Worm (Caenorhabditis elegans) whole organism, L1 larva: ENCODE data around the gene Y54G11A.7.

Source experiments
- alr-1 ChIP-seq: fragments of 200-800 bp; sonication (Bioruptor generic); optimal IDR thresholded peaks from 2 replicates; lab custom pipeline; 2018; ENCODE audit warnings: borderline replicate concordance, mild to moderate bottlenecking, missing genetic modification characterization, missing compliant biosample characterization
- aly-2 ChIP-seq: fragments of 150-350 bp; optimal IDR thresholded peaks from 2 replicates; lab custom pipeline; 2014; ENCODE audit warnings: missing biosample characterization, missing genetic modification characterization
- fkh-10 ChIP-seq: sonication (generic microtip); optimal IDR thresholded peaks from 2 replicates; lab custom pipeline; 2017; ENCODE audit warnings: missing biosample characterization, missing genetic modification reagents, missing genetic modification characterization
- lin-13 ChIP-seq: fragments of 150-350 bp; optimal IDR thresholded peaks from 2 replicates; lab custom pipeline; 2014; ENCODE audit warnings: missing biosample characterization, missing genetic modification reagents, missing genetic modification characterization
- lin-15B ChIP-seq: fragments of 150-350 bp; sonication (generic microtip); optimal IDR thresholded peaks from 3 replicates; lab custom pipeline; 2014; ENCODE audit warnings: missing biosample characterization, missing genetic modification characterization
- mep-1 ChIP-seq: fragments of 150-350 bp; optimal IDR thresholded peaks from 2 replicates; lab custom pipeline; 2014; ENCODE audit warnings: missing biosample characterization, missing genetic modification characterization
- nhr-237 ChIP-seq: fragments of 150-350 bp; optimal IDR thresholded peaks from 2 replicates; lab custom pipeline; 2014; ENCODE audit warnings: missing biosample characterization, missing genetic modification characterization
- nhr-77 ChIP-seq: fragments of 150-350 bp; optimal IDR thresholded peaks from 2 replicates; lab custom pipeline; 2014; ENCODE audit warnings: missing biosample characterization, missing genetic modification characterization
- snu-23 ChIP-seq: sonication (generic microtip); optimal IDR thresholded peaks from 2 replicates; lab custom pipeline; 2016; ENCODE audit warnings: missing genetic modification characterization, missing compliant biosample characterization
- ztf-11 ChIP-seq, 2 experiments: sonication (generic microtip); optimal IDR thresholded peaks; 2 replicates each; lab custom pipeline; 2016 to 2017; ENCODE audit warnings: missing genetic modification characterization in 2 of 2, missing biosample characterization in 1 of 2, missing compliant biosample characterization in 1 of 2

DNA sequence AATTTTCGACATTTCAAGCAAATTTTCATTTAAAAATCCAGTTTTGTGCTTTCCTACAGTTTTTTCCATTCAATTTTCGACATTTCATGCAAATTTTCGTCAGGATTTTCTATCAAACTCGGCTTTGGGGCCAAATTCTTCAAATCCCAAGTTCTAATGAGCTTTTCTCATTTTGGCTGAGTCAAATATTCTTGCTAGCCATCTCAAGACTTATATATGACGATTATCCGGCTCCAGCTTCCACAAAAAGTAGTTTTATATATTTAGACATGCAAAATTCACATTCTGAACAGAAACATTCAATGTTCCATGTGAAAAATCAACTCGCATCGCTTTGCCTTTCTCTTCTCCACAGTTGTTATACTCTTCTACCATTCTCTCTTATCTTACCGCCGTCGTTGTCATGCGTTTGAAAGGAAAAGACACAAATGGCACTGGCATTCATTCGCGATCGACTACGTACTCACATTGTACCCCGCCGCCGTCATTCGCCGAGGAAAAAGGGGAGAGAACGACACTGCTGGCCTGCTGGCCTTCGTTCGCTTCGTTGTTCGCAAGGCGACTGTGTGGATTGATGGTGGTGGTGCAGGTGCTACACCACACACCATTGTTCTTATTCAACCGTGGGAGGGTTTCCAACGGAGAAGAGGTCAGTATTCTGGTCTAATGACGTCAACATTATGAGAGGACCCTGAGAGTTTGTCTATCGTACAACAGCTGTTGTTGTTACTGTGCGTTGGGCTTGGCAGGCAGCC is 49.2 kb upstream of the Y54G11A.7 start:
- TF ChIP-seq lin-13 (no peak), lin-15B (tag; lab: Kevin White, UChicago) (no peak), fkh-10 (no peak), mep-1 (tag; lab: Kevin White, UChicago) (peak; percentile 54), alr-1 (tag; lab: Kevin White, UChicago) (no peak), ztf-11 (tag; optimal IDR thresholded peaks at IDR 0.05; lab: Kevin White, UChicago) (peak in 1 of 2 experiments; percentile 51), nhr-237 (tag; lab: Kevin White, UChicago) (no peak), nhr-77 (tag; lab: Kevin White, UChicago) (no peak), aly-2 (tag; lab: Kevin White, UChicago) (no peak), snu-23 (GFP tag; lab: Kevin White, UChicago) (peak; percentile 59)
